Fruit fly (Drosophila melanogaster): ENCODE results near the gene CG13081.

CG13081 gene

DNA sequence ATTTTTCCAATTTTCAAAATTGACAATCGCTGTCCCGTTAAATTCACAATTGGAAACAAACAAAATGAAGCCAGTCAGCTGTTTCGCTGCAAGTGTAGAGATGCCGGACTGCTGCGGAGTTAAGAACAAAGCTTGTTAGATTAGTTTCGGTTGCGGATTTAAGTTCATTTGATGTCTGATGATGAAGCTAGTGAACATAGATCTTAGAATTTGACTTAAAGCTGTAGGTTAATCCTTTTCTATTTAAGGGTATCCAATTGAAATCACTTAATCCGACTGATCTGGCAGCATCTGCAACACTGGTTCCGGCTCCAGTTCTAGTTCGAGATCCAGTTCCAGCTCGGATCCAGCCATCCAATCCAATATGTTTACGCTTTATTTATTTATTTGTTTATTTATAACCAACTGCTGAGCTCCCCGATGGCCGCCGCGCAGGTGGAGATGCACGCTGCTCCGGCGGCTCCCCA, 43.6 kb downstream of the CG13081 start, which contains the start of the genes PCNA2 and CG10366 (continued):
- TF ChIP-seq CG6792 (GFP tag; optimal IDR thresholded peaks at IDR 0.05): peak; percentile 68
- TF ChIP-seq Sox14 (GFP tag; optimal IDR thresholded peaks at IDR 0.05): peak; percentile 86
- TF ChIP-seq CG7368 (GFP tag; optimal IDR thresholded peaks at IDR 0.05): peak; percentile 47
- no peak for TF ChIP-seq fd85E (GFP tag; optimal IDR thresholded peaks at IDR 0.05)
- TF ChIP-seq Hr38 (GFP tag; optimal IDR thresholded peaks at IDR 0.05): no peak
- peak in 1 of 2 experiments; percentile 26 for TF ChIP-seq salr (GFP tag; optimal IDR thresholded peaks at IDR 0.05)
- TF ChIP-seq Sox15 (GFP tag; optimal IDR thresholded peaks at IDR 0.05): peak; percentile 13
- TF ChIP-seq Sox102F (GFP tag; optimal IDR thresholded peaks at IDR 0.05): no peak
- TF ChIP-seq CG32006 (GFP tag; optimal IDR thresholded peaks at IDR 0.05): peak; percentile 38
- no peak for TF ChIP-seq CG9139 (GFP tag; optimal IDR thresholded peaks at IDR 0.05)
- no peak for TF ChIP-seq CG15336 (GFP tag; IDR thresholded peaks at IDR 0.05)
- no peak for TF ChIP-seq CG11294 (GFP tag; IDR thresholded peaks at IDR 0.05)
- TF ChIP-seq Smox (GFP tag; optimal IDR thresholded peaks at IDR 0.05): peak; percentile 47

DNA sequence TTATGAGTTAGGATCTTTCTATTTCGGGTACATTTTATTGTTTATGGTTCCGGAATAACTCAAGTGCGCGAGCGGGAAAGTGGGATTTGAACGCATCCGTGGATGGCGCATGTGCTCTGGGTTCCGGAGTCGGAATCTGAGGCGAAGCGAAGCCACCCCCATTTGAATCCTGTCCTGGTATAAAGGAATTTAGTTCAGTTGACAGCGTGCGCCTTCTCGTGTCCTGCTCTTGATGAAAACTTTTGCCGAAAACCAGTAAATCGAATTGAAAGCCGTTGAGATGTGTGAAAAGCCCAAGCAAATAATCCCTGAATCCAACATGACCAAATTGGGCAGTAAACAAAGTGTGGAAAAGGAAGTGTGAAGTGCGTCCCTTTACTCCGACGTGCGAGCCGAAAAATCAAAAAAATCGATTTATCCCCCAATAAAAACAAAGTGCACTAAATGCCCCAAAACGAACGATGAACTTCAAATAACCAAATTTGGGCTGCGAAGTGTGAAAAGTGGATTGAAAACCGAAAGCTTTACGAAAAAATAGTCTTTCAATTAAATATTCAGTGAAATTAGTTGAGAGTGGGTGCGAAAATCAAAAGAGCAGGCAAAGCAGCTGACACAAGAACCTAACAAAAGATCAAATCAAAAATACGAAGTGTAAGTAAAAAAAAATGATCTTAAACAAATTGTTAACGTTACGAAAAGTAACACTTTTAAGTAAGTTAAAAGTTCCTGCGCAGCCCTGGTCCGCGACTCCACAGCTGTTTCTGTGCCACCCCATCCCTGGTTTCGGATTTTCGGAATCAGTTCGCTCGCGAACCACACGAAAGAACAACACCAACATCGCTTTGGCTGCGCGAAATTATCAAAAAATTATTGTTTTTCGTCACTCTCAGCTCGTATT, 46.3 kb downstream of the CG13081 start, which contains the start of gene Lar:
TSS of gene Lar (plus strand) at position 188 of the 898 bp plus-strand sequence.
- TF ChIP-seq CG8119 (GFP tag; IDR thresholded peaks at IDR 0.05) (peak; percentile 33; the same call in 1 of the 3 replicates), fkh (GFP tag; optimal IDR thresholded peaks at IDR 0.05) (no peak), achi (GFP tag; optimal IDR thresholded peaks at IDR 0.05) (peak; percentile 23), CG11762 (GFP tag; optimal IDR thresholded peaks at IDR 0.05; ENCODE audit: insufficient read depth) (peak; percentile 5), CG11902 (GFP tag; optimal IDR thresholded peaks at IDR 0.05) (peak; percentile 21), CG16779 (tag; optimal IDR thresholded peaks at IDR 0.05) (no peak), CG32006 (GFP tag; optimal IDR thresholded peaks at IDR 0.05) (peak; percentile 41), salr (GFP tag; optimal IDR thresholded peaks at IDR 0.05) (no peak), vri (GFP tag; optimal IDR thresholded peaks at IDR 0.05) (no peak), Eip78C (GFP tag) (no peak), CG6792 (GFP tag; optimal IDR thresholded peaks at IDR 0.05) (peak; percentile 29), net (GFP tag; optimal IDR thresholded peaks at IDR 0.05) (peak; percentile 43), Hr4 (GFP tag; optimal IDR thresholded peaks at IDR 0.05) (peak; percentile 59), fd85E (GFP tag; optimal IDR thresholded peaks at IDR 0.05) (no peak), Sox14 (GFP tag; optimal IDR thresholded peaks at IDR 0.05) (peak; percentile 59), Eip93F (GFP tag; optimal IDR thresholded peaks at IDR 0.05) (no peak), Gug (GFP tag; IDR thresholded peaks at IDR 0.05) (peak; percentile 26; the same call in 1 of the 2 replicates), CG11294 (GFP tag; IDR thresholded peaks at IDR 0.05) (no peak), CG10669 (GFP tag; optimal IDR thresholded peaks at IDR 0.05) (peak; percentile 22), Sox102F (GFP tag; optimal IDR thresholded peaks at IDR 0.05) (no peak), Hr39 (GFP tag; optimal IDR thresholded peaks at IDR 0.05) (peak; percentile 71), dac (GFP tag; optimal IDR thresholded peaks at IDR 0.05) (peak; percentile 45), Ets21C (GFP tag; optimal IDR thresholded peaks at IDR 0.05) (peak; percentile 40), CG6854 (GFP tag; optimal IDR thresholded peaks at IDR 0.05) (no peak), CG8319 (GFP tag; optimal IDR thresholded peaks at IDR 0.05) (no peak), ss (GFP tag; optimal IDR thresholded peaks at IDR 0.05) (no peak), esn (GFP tag; optimal IDR thresholded peaks at IDR 0.05) (peak; percentile 56), cyc (GFP tag; optimal IDR thresholded peaks at IDR 0.05) (peak; percentile 69), CG7368 (GFP tag; optimal IDR thresholded peaks at IDR 0.05) (peak; percentile 36), CG34406 (GFP tag; optimal IDR thresholded peaks at IDR 0.05) (peak; percentile 3), Ets96B (tag; optimal IDR thresholded peaks at IDR 0.05) (peak; percentile 31), CG3919 (GFP tag; optimal IDR thresholded peaks at IDR 0.05) (peak; percentile 70), CG31627 (GFP tag; optimal IDR thresholded peaks at IDR 0.05) (peak; percentile 67), dsx (GFP tag; optimal IDR thresholded peaks at IDR 0.05; ENCODE audit: poor library complexity, severe bottlenecking) (no peak), topi (GFP tag; optimal IDR thresholded peaks at IDR 0.05) (peak; percentile 45), Hr38 (GFP tag; optimal IDR thresholded peaks at IDR 0.05) (no peak), CG6163 (GFP tag; IDR thresholded peaks at IDR 0.05) (no peak; the same call in 2 of the 3 replicates), Met (GFP tag; optimal IDR thresholded peaks at IDR 0.05) (peak; percentile 55), lz (GFP tag; optimal IDR thresholded peaks at IDR 0.05) (peak; percentile 63), fd59A (GFP tag; optimal IDR thresholded peaks at IDR 0.05) (no peak), CG6808 (GFP tag; optimal IDR thresholded peaks at IDR 0.05) (no peak), acj6 (GFP tag; optimal IDR thresholded peaks at IDR 0.05) (peak; percentile 58)
